Fruit fly (Drosophila melanogaster): Measurements from ENCODE around the gene CG12025.

DNA sequence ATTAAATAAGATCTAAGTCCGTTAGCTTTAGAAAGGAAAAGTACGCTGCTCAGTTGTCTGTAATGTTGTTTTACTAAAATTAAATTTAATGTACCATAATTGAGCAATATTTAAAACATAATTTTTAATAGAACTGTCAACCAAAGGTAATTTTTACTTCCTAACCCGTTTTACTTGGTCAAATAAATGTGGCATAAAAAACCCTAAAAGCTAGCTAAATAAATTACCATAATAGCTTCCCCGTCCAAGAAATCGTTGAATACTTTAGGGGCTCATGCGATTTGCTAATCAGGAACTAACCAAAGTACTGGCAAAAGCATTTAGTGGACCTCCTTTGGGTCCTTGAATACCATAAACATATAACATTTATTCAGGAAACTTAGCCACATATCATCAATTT is 14.7 kb upstream of the CG12025 start:
- TF ChIP-seq EcR (GFP tag; optimal IDR thresholded peaks at IDR 0.05), result no peak
- TF ChIP-seq rn (GFP tag; IDR thresholded peaks at IDR 0.05), result no peak
- TF ChIP-seq gl (tag; optimal IDR thresholded peaks at IDR 0.05), result no peak
- TF ChIP-seq CG15710 (tag; optimal IDR thresholded peaks at IDR 0.05), result no peak
- no peak for TF ChIP-seq D1 (tag; optimal IDR thresholded peaks at IDR 0.05)
- TF ChIP-seq fd96Ca (GFP tag; IDR thresholded peaks at IDR 0.05), result no peak
- TF ChIP-seq CG10348 (GFP tag; IDR thresholded peaks at IDR 0.05), result no peak
- no peak for TF ChIP-seq Ets98B (GFP tag; IDR thresholded peaks at IDR 0.05)
- no peak for TF ChIP-seq CG13204 (GFP tag; optimal IDR thresholded peaks at IDR 0.05)
- TF ChIP-seq CG4496 (GFP tag; IDR thresholded peaks at IDR 0.05), result no peak
- no peak for TF ChIP-seq CG8159 (tag; optimal IDR thresholded peaks at IDR 0.05)
- TF ChIP-seq Snoo (tag; optimal IDR thresholded peaks at IDR 0.05), result no peak
- TF ChIP-seq CG8301 (tag; optimal IDR thresholded peaks at IDR 0.05), result no peak

Data from whole organism, pupa.